Fruit fly (Drosophila melanogaster) whole organism, embryonic: ENCODE measurements around the gene eIF4E6.
A peak's percentile ranks its signal among the peaks of the same experiment; 100 is the strongest.

Source experiments
- ATbp ChIP-seq: fragments of 200-800 bp; sonication (Bioruptor generic); optimal IDR thresholded peaks from 2 replicates; lab custom pipeline; 2017; ENCODE audit warnings: missing biosample characterization, mild to moderate bottlenecking, missing genetic modification characterization, missing genetic modification reagents
- B-H1 ChIP-seq: fragments of 200-800 bp; sonication (Bioruptor generic); IDR thresholded peaks from 3 replicates; pipeline ENCODE4 v1.3.6; 2022; ENCODE audit warnings: missing biosample characterization, missing genetic modification characterization
- B-H2 ChIP-seq: fragments of 200-800 bp; sonication (Bioruptor generic); optimal IDR thresholded peaks from 2 replicates; lab custom pipeline; 2018; ENCODE audit warnings: missing biosample characterization, mild to moderate bottlenecking, missing genetic modification characterization
- Bgb ChIP-seq: fragments of 200-800 bp; sonication (Bioruptor generic); IDR thresholded peaks from 2 replicates; pipeline ENCODE4 v1.3.6; 2022; ENCODE audit warnings: missing biosample characterization, missing genetic modification characterization; ENCODE audit not compliant: partially characterized antibody
- CG11456 ChIP-seq: fragments of 200-800 bp; sonication (Bioruptor generic); IDR thresholded peaks from 3 replicates; pipeline ENCODE4 v1.3.6; 2022; ENCODE audit warnings: missing biosample characterization, missing genetic modification characterization
- CG15514 ChIP-seq: fragments of 200-800 bp; sonication (Bioruptor generic); optimal IDR thresholded peaks from 3 replicates; lab custom pipeline; 2017; ENCODE audit warnings: missing biosample characterization, missing genetic modification characterization, mild to moderate bottlenecking, moderate library complexity, missing genetic modification reagents
- CG16779 ChIP-seq: fragments of 200-800 bp; sonication (Bioruptor generic); IDR thresholded peaks from 2 replicates; pipeline ENCODE4 v1.3.6; 2022; ENCODE audit warnings: missing biosample characterization, missing genetic modification characterization
- CG16813 ChIP-seq: fragments of 200-800 bp; sonication (Bioruptor generic); IDR thresholded peaks from 3 replicates; pipeline ENCODE4 v1.3.6; 2022; ENCODE audit warnings: missing biosample characterization, missing genetic modification characterization; ENCODE audit not compliant: partially characterized antibody
- CG17186 ChIP-seq: fragments of 200-800 bp; sonication (Bioruptor generic); optimal IDR thresholded peaks from 3 replicates; lab custom pipeline; 2017; ENCODE audit warnings: missing biosample characterization, missing genetic modification reagents, missing genetic modification characterization
- CG17568 ChIP-seq: fragments of 200-800 bp; sonication (Bioruptor generic); optimal IDR thresholded peaks from 2 replicates; lab custom pipeline; 2018; ENCODE audit warnings: missing biosample characterization, mild to moderate bottlenecking, missing genetic modification characterization, moderate library complexity
- CG18599 ChIP-seq: fragments of 200-800 bp; sonication (Bioruptor generic); optimal IDR thresholded peaks from 3 replicates; lab custom pipeline; 2017; ENCODE audit warnings: missing biosample characterization, missing genetic modification characterization, mild to moderate bottlenecking, moderate library complexity, missing genetic modification reagents
- CG2202 ChIP-seq: fragments of 200-800 bp; sonication (Bioruptor generic); optimal IDR thresholded peaks from 2 replicates; lab custom pipeline; 2018; ENCODE audit warnings: missing biosample characterization, mild to moderate bottlenecking, missing genetic modification characterization
- CG2875 ChIP-seq: fragments of 200-800 bp; sonication (Bioruptor generic); optimal IDR thresholded peaks from 2 replicates; lab custom pipeline; 2017; ENCODE audit warnings: missing biosample characterization, mild to moderate bottlenecking, missing genetic modification characterization, missing genetic modification reagents
- CG31365 ChIP-seq: fragments of 200-800 bp; sonication (Bioruptor generic); optimal IDR thresholded peaks from 2 replicates; lab custom pipeline; 2018; ENCODE audit warnings: missing biosample characterization, mild to moderate bottlenecking, missing genetic modification characterization
- CG31388 ChIP-seq: fragments of 200-800 bp; sonication (Bioruptor generic); optimal IDR thresholded peaks from 2 replicates; lab custom pipeline; 2016; ENCODE audit warnings: missing biosample characterization, missing genetic modification characterization
- CG3838 ChIP-seq: fragments of 200-800 bp; sonication (Bioruptor generic); optimal IDR thresholded peaks from 3 replicates; lab custom pipeline; 2016; ENCODE audit warnings: missing biosample characterization, missing genetic modification characterization
- CG3995 ChIP-seq: fragments of 200-800 bp; sonication (Bioruptor generic); optimal IDR thresholded peaks from 3 replicates; lab custom pipeline; 2016; ENCODE audit warnings: missing biosample characterization, missing genetic modification characterization
- CG5953 ChIP-seq: fragments of 200-800 bp; sonication (Bioruptor generic); IDR thresholded peaks from 2 replicates; pipeline ENCODE4 v1.3.6; 2022; ENCODE audit warnings: missing biosample characterization, missing genetic modification characterization
- CG6683 ChIP-seq: fragments of 200-800 bp; sonication (Bioruptor generic); optimal IDR thresholded peaks from 2 replicates; lab custom pipeline; 2017; ENCODE audit warnings: missing biosample characterization, mild to moderate bottlenecking, missing genetic modification characterization, missing genetic modification reagents
- D19A ChIP-seq: fragments of 200-800 bp; optimal IDR thresholded peaks from 3 replicates; lab custom pipeline; 2019; ENCODE audit warnings: missing biosample characterization, mild to moderate bottlenecking, missing genetic modification characterization, moderate library complexity
- Deaf1 ChIP-seq: fragments of 200-800 bp; optimal IDR thresholded peaks from 3 replicates; lab custom pipeline; 2019; ENCODE audit warnings: missing biosample characterization, mild to moderate bottlenecking, missing genetic modification characterization, moderate library complexity
- E2f1 ChIP-seq: fragments of 200-800 bp; sonication (Bioruptor generic); IDR thresholded peaks from 2 replicates; pipeline ENCODE4 v1.3.6; 2022; ENCODE audit warnings: missing biosample characterization, missing genetic modification characterization
- Gsc ChIP-seq: fragments of 200-800 bp; sonication (Bioruptor generic); IDR thresholded peaks from 2 replicates; pipeline ENCODE4 v1.3.6; 2022; ENCODE audit warnings: missing biosample characterization, missing genetic modification characterization
- Hand ChIP-seq: fragments of 200-800 bp; sonication (Bioruptor generic); optimal IDR thresholded peaks from 2 replicates; lab custom pipeline; 2017; ENCODE audit warnings: mild to moderate bottlenecking, missing biosample characterization, missing genetic modification reagents, missing genetic modification characterization
- MTF-1 ChIP-seq: fragments of 200-800 bp; sonication (Bioruptor generic); optimal IDR thresholded peaks from 2 replicates; lab custom pipeline; 2018; ENCODE audit warnings: missing biosample characterization, mild to moderate bottlenecking, missing genetic modification characterization, borderline replicate concordance
- NK7.1 ChIP-seq: fragments of 200-800 bp; sonication (Bioruptor generic); optimal IDR thresholded peaks from 3 replicates; lab custom pipeline; 2016; ENCODE audit warnings: missing biosample characterization, missing genetic modification characterization
- Neu2 ChIP-seq: fragments of 200-800 bp; sonication (Bioruptor generic); optimal IDR thresholded peaks from 3 replicates; lab custom pipeline; 2016; ENCODE audit warnings: missing biosample characterization, missing genetic modification characterization, borderline replicate concordance
- Rx ChIP-seq: fragments of 200-800 bp; sonication (Bioruptor generic); IDR thresholded peaks from 2 replicates; pipeline ENCODE4 v1.3.6; 2022; ENCODE audit warnings: missing biosample characterization, missing genetic modification characterization
- Six4 ChIP-seq: fragments of 200-800 bp; sonication (Bioruptor generic); optimal IDR thresholded peaks from 2 replicates; lab custom pipeline; 2016; ENCODE audit warnings: missing biosample characterization, missing genetic modification characterization
- Sox100B ChIP-seq: fragments of 200-800 bp; sonication (Bioruptor generic); optimal IDR thresholded peaks from 3 replicates; lab custom pipeline; 2018; ENCODE audit warnings: missing biosample characterization, mild to moderate bottlenecking, missing genetic modification characterization
- Vsx1 ChIP-seq: fragments of 200-800 bp; sonication (Bioruptor generic); optimal IDR thresholded peaks from 2 replicates; lab custom pipeline; 2017; ENCODE audit warnings: missing biosample characterization, mild to moderate bottlenecking, missing genetic modification characterization, missing genetic modification reagents
- amos ChIP-seq: fragments of 200-800 bp; sonication (Bioruptor generic); IDR thresholded peaks from 2 replicates; pipeline ENCODE4 v1.3.6; 2022; ENCODE audit warnings: missing biosample characterization, missing genetic modification characterization; ENCODE audit not compliant: partially characterized antibody
- chif ChIP-seq, 2 experiments: fragments of 200-800 bp; sonication (Bioruptor generic); optimal IDR thresholded peaks; 3 replicates each; lab custom pipeline; 2016; ENCODE audit warnings: missing biosample characterization in 2 of 2, missing genetic modification characterization in 2 of 2
- chn ChIP-seq: fragments of 200-800 bp; sonication (Bioruptor generic); optimal IDR thresholded peaks from 2 replicates; lab custom pipeline; 2016; ENCODE audit warnings: missing biosample characterization, missing genetic modification characterization
- danr ChIP-seq: fragments of 200-800 bp; sonication (Bioruptor generic); IDR thresholded peaks from 2 replicates; pipeline ENCODE4 v1.3.6; 2022; ENCODE audit warnings: missing biosample characterization, missing genetic modification characterization
- dysf ChIP-seq: fragments of 200-800 bp; sonication (Bioruptor generic); IDR thresholded peaks from 3 replicates; pipeline ENCODE4 v1.3.6; 2022; ENCODE audit warnings: missing biosample characterization, missing genetic modification characterization
- eve ChIP-seq, 2 experiments: fragments of >200 bp; optimal IDR thresholded peaks; 2 replicates each; lab custom pipeline; 2017; ENCODE audit warnings: missing biosample characterization in 2 of 2, missing genetic modification characterization in 2 of 2
- exex ChIP-seq: fragments of 200-800 bp; sonication (Bioruptor generic); optimal IDR thresholded peaks from 4 replicates; lab custom pipeline; 2018; ENCODE audit warnings: missing biosample characterization, mild to moderate bottlenecking, missing genetic modification characterization, moderate library complexity
- fu2 ChIP-seq: fragments of 200-800 bp; sonication (Bioruptor generic); optimal IDR thresholded peaks from 2 replicates; lab custom pipeline; 2016; ENCODE audit warnings: missing biosample characterization, missing genetic modification characterization
- gcm ChIP-seq: fragments of 200-800 bp; sonication (Bioruptor generic); optimal IDR thresholded peaks from 2 replicates; lab custom pipeline; 2019; ENCODE audit warnings: missing biosample characterization, mild to moderate bottlenecking, missing genetic modification characterization, moderate library complexity
- gt ChIP-seq: fragments of 200-800 bp; sonication (Bioruptor generic); IDR thresholded peaks from 2 replicates; pipeline ENCODE4 v1.3.6; 2022; ENCODE audit warnings: missing biosample characterization, missing genetic modification characterization
- lola ChIP-seq, 3 experiments: fragments of >200 bp in 2 of 3; fragments of 200-800 bp in 1 of 3; sonication (Bioruptor generic) in 1 of 3; optimal IDR thresholded peaks; 2 replicates each; lab custom pipeline; 2017 to 2019; ENCODE audit warnings: missing biosample characterization in 3 of 3, missing genetic modification characterization in 3 of 3, mild to moderate bottlenecking in 1 of 3, moderate library complexity in 1 of 3
- mam ChIP-seq: fragments of 200-800 bp; sonication (Bioruptor generic); optimal IDR thresholded peaks from 3 replicates; lab custom pipeline; 2016; ENCODE audit warnings: missing biosample characterization, missing genetic modification characterization
- nau ChIP-seq: fragments of 200-800 bp; sonication (Bioruptor generic); optimal IDR thresholded peaks from 3 replicates; lab custom pipeline; 2017; ENCODE audit warnings: missing biosample characterization, mild to moderate bottlenecking, missing genetic modification characterization, missing genetic modification reagents
- nmo ChIP-seq: fragments of 200-800 bp; sonication (Bioruptor generic); optimal IDR thresholded peaks from 2 replicates; lab custom pipeline; 2018; ENCODE audit warnings: missing biosample characterization, mild to moderate bottlenecking, missing genetic modification characterization, moderate library complexity
- sim ChIP-seq: fragments of 200-800 bp; sonication (Bioruptor generic); IDR thresholded peaks from 2 replicates; pipeline ENCODE4 v1.3.6; 2022; ENCODE audit warnings: missing biosample characterization, missing genetic modification characterization
- sisA ChIP-seq: fragments of 200-800 bp; sonication (Bioruptor generic); IDR thresholded peaks from 2 replicates; pipeline ENCODE4 v1.3.6; 2022; ENCODE audit warnings: missing biosample characterization, missing genetic modification characterization
- ttk ChIP-seq: fragments of 200-800 bp; sonication (Bioruptor generic); IDR thresholded peaks from 2 replicates; pipeline ENCODE4 v2.1.2; 2022; ENCODE audit warnings: missing biosample characterization, missing genetic modification characterization

Gene eIF4E6

dm6 chr3R:29033909-29034629, 7.1 kb upstream of the eIF4E6 start, which contains the start of the genes beta4GalNAcTB and Cpsf100 (continued):
- TF ChIP-seq CG18599 (GFP tag; lab: Kevin White, UChicago) (peak; percentile 74), CG17186 (GFP tag; lab: Kevin White, UChicago) (no peak), CG16779 (no peak), Neu2 (GFP tag; lab: Kevin White, UChicago) (no peak), Vsx1 (GFP tag; lab: Kevin White, UChicago) (no peak), CG5953 (GFP tag; lab: Robert Waterston, UW) (0 out of 2 replicates have a peak, but pooled peaks have one; percentile 36), B-H1 (peak; percentile 50), ttk (peak; percentile 34), chif (GFP tag; optimal IDR thresholded peaks at IDR 0.05; lab: Kevin White, UChicago) (peak; percentile 38 to 66), CG3995 (GFP tag; lab: Kevin White, UChicago) (peak; percentile 63), ATbp (peak; percentile 36), CG31365 (no peak), NK7.1 (GFP tag; lab: Kevin White, UChicago) (no peak), exex (tag; lab: Kevin White, UChicago) (peak; percentile 80), Rx (GFP tag; lab: Robert Waterston, UW) (peak; percentile 48), MTF-1 (GFP tag; lab: Kevin White, UChicago) (no peak), Bgb (no peak), CG2875 (GFP tag; lab: Kevin White, UChicago) (peak; percentile 28), Six4 (peak; percentile 49), fu2 (peak; percentile 65), Hand (GFP tag; lab: Kevin White, UChicago) (no peak), gcm (GFP tag; lab: Kevin White, UChicago) (no peak), CG15514 (GFP tag; lab: Kevin White, UChicago) (peak; percentile 8), nau (GFP tag; lab: Kevin White, UChicago) (no peak), CG31388 (GFP tag; lab: Kevin White, UChicago) (peak; percentile 25), sim (GFP tag; lab: Robert Waterston, UW) (no peak), mam (peak; percentile 64), dysf (GFP tag; lab: Robert Waterston, UW) (peak; percentile 79), nmo (GFP tag; lab: Kevin White, UChicago) (peak; percentile 86), CG16813 (GFP tag; lab: Robert Waterston, UW) (no peak), CG17568 (GFP tag; lab: Kevin White, UChicago) (no peak), gt (GFP tag; lab: Robert Waterston, UW) (no peak), B-H2 (GFP tag; lab: Kevin White, UChicago) (peak; percentile 17), chn (peak; percentile 40), E2f1 (peak; percentile 64), amos (no peak), CG2202 (peak; percentile 29), danr (GFP tag; lab: Robert Waterston, UW) (0 out of 2 replicates have a peak, but pooled peaks have one; percentile 20), CG11456 (GFP tag; lab: Robert Waterston, UW) (peak; percentile 68; the same call in 2 of the 3 replicates), CG6683 (GFP tag; lab: Kevin White, UChicago) (peak; percentile 25), Deaf1 (tag; lab: Kevin White, UChicago) (no peak), CG3838 (GFP tag; lab: Kevin White, UChicago) (peak; percentile 20), Gsc (no peak), Sox100B (GFP tag; lab: Kevin White, UChicago) (peak; percentile 83), sisA (GFP tag; lab: Robert Waterston, UW) (peak; percentile 69), eve (GFP tag; optimal IDR thresholded peaks at IDR 0.05; lab: Kevin White, UChicago) (no peak), D19A (no peak), lola (GFP tag; optimal IDR thresholded peaks at IDR 0.05; lab: Kevin White, UChicago) (peak in 1 of 3 experiments; percentile 81)
